Fruit fly (Drosophila melanogaster): ENCODE measurements around the gene ppk16.
A peak's percentile ranks its signal among the peaks of the same experiment; 100 is the strongest.

ppk16 gene

dm6 chr2L:9757990-9758814 lies 16.6 kb downstream of the ppk16 start, which contains the start of gene zf30C (continued):
- TF ChIP-seq eve (GFP tag; optimal IDR thresholded peaks at IDR 0.05) (no peak), CG4424 (GFP tag; optimal IDR thresholded peaks at IDR 0.05) (peak; percentile 82), TFAM (GFP tag; optimal IDR thresholded peaks at IDR 0.05) (no peak), CG10462 (GFP tag; optimal IDR thresholded peaks at IDR 0.05) (peak; percentile 59), twi (tag; optimal IDR thresholded peaks at IDR 0.05) (peak; percentile 31), salm (tag; optimal IDR thresholded peaks at IDR 0.05) (peak; percentile 29), Ravus (GFP tag; IDR thresholded peaks at IDR 0.05) (peak; percentile 14; the same call in 1 of the 2 replicates), jing (GFP tag; optimal IDR thresholded peaks at IDR 0.05) (peak; percentile 50), lov (optimal IDR thresholded peaks at IDR 0.05) (no peak), lov (GFP tag; IDR thresholded peaks at IDR 0.05) (peak; percentile 81; the same call in 2 of the 3 replicates), Mrtf (GFP tag; IDR thresholded peaks at IDR 0.05) (peak; percentile 84), kay (GFP tag; optimal IDR thresholded peaks at IDR 0.05) (peak; percentile 76), Dfd (GFP tag; optimal IDR thresholded peaks at IDR 0.05) (no peak), chn (GFP tag; optimal IDR thresholded peaks at IDR 0.05) (peak; percentile 95), vfl (GFP tag; optimal IDR thresholded peaks at IDR 0.05) (peak; percentile 85), CG7745 (tag; optimal IDR thresholded peaks at IDR 0.05) (no peak), grau (tag; optimal IDR thresholded peaks at IDR 0.05) (peak; percentile 72), CG3407 (GFP tag; optimal IDR thresholded peaks at IDR 0.05) (peak; percentile 31), Sox100B (GFP tag; optimal IDR thresholded peaks at IDR 0.05) (peak; percentile 52), CG8089 (GFP tag; optimal IDR thresholded peaks at IDR 0.05) (peak; percentile 78), CG4707 (GFP tag; optimal IDR thresholded peaks at IDR 0.05) (peak; percentile 41), nom (GFP tag; optimal IDR thresholded peaks at IDR 0.05) (peak; percentile 8), CG9797 (GFP tag; optimal IDR thresholded peaks at IDR 0.05) (peak; percentile 3), CG13123 (GFP tag; optimal IDR thresholded peaks at IDR 0.05) (peak; percentile 78), Hr39 (optimal IDR thresholded peaks at IDR 0.05) (no peak), hkb (optimal IDR thresholded peaks at IDR 0.05) (peak; percentile 74), hkb (GFP tag; IDR thresholded peaks at IDR 0.05) (peak; percentile 65), Doc3 (GFP tag; IDR thresholded peaks at IDR 0.05; ENCODE audit: partially characterized antibody) (no peak), CG11456 (GFP tag; IDR thresholded peaks at IDR 0.05) (peak; percentile 93), CG1832 (GFP tag; optimal IDR thresholded peaks at IDR 0.05) (no peak), CG8478 (optimal IDR thresholded peaks at IDR 0.05) (no peak), Xrp1 (GFP tag; IDR thresholded peaks at IDR 0.05) (peak; percentile 76), CG15601 (tag; optimal IDR thresholded peaks at IDR 0.05) (peak; percentile 48), CG9609 (GFP tag; optimal IDR thresholded peaks at IDR 0.05) (peak; percentile 94), klu (GFP tag; IDR thresholded peaks at IDR 0.05) (peak; percentile 78), MESR4 (GFP tag; optimal IDR thresholded peaks at IDR 0.05) (peak; percentile 66), bowl (GFP tag; IDR thresholded peaks at IDR 0.05) (peak; percentile 39; the same call in 1 of the 2 replicates), mld (GFP tag; IDR thresholded peaks at IDR 0.05; ENCODE audit: partially characterized antibody) (no peak), CoRest (tag; optimal IDR thresholded peaks at IDR 0.05) (peak; percentile 79), ERR (GFP tag; optimal IDR thresholded peaks at IDR 0.05) (peak; percentile 79), sens (GFP tag) (peak; percentile 97), en (GFP tag; optimal IDR thresholded peaks at IDR 0.05) (peak; percentile 74), Mad (GFP tag; optimal IDR thresholded peaks at IDR 0.05) (peak; percentile 88), CG31441 (GFP tag; IDR thresholded peaks at IDR 0.05) (peak; percentile 44), Oli (tag; optimal IDR thresholded peaks at IDR 0.05) (peak; percentile 72), Dip3 (GFP tag; optimal IDR thresholded peaks at IDR 0.05) (peak; percentile 91), schlank (tag; optimal IDR thresholded peaks at IDR 0.05) (peak; percentile 78), ato (GFP tag; IDR thresholded peaks at IDR 0.05; ENCODE audit: partially characterized antibody) (no peak; the same call in 1 of the 2 replicates), CG18262 (tag; optimal IDR thresholded peaks at IDR 0.05) (peak; percentile 70), CG6791 (GFP tag; IDR thresholded peaks at IDR 0.05; ENCODE audit: partially characterized antibody) (no peak)
